Worm (Caenorhabditis elegans) whole organism, L1 larva: Measurements from ENCODE around the gene frl-1.

Source experiments
- C04F5.9 ChIP-seq: sonication (generic microtip); optimal IDR thresholded peaks from 2 replicates; lab custom pipeline; 2016; ENCODE audit warnings: missing genetic modification characterization, missing compliant biosample characterization
- aha-1 ChIP-seq: fragments of 150-350 bp; optimal IDR thresholded peaks from 2 replicates; lab custom pipeline; 2014; ENCODE audit warnings: missing biosample characterization, missing genetic modification characterization
- alr-1 ChIP-seq: fragments of 200-800 bp; sonication (Bioruptor generic); optimal IDR thresholded peaks from 2 replicates; lab custom pipeline; 2018; ENCODE audit warnings: borderline replicate concordance, mild to moderate bottlenecking, missing genetic modification characterization, missing compliant biosample characterization
- ama-1 ChIP-seq: fragments of 150-350 bp; optimal IDR thresholded peaks from 2 replicates; lab custom pipeline; 2014
- ceh-63 ChIP-seq: fragments of 200-800 bp; sonication (Bioruptor generic); optimal IDR thresholded peaks from 2 replicates; lab custom pipeline; 2018; ENCODE audit warnings: mild to moderate bottlenecking, missing genetic modification characterization, missing compliant biosample characterization
- ceh-82 ChIP-seq, 3 experiments: fragments of 150-350 bp in 1 of 3; sonication (generic microtip) in 2 of 3; optimal IDR thresholded peaks; 2 replicates each; lab custom pipeline; 2014 to 2017; ENCODE audit warnings: missing biosample characterization in 3 of 3, missing genetic modification characterization in 3 of 3
- ces-1 ChIP-seq: fragments of 150-350 bp; optimal IDR thresholded peaks from 2 replicates; lab custom pipeline; 2014; ENCODE audit warnings: missing biosample characterization, missing genetic modification reagents, missing genetic modification characterization
- dpl-1 ChIP-seq, 3 experiments: fragments of 150-350 bp in 2 of 3; sonication (generic microtip) in 1 of 3; optimal IDR thresholded peaks; 2 replicates each; lab custom pipeline; 2014 to 2017; ENCODE audit warnings: missing biosample characterization in 3 of 3, missing genetic modification characterization in 3 of 3, missing genetic modification reagents in 3 of 3
- efl-1 ChIP-seq, 4 experiments: fragments of 150-350 bp; optimal IDR thresholded peaks in 3 of 4; peaks in 1 of 4; 1 replicate in 1 of 4; 2 replicates in 3 of 4; lab custom pipeline; 2014; ENCODE audit warnings: missing biosample characterization in 2 of 4, missing genetic modification characterization in 2 of 4, missing genetic modification reagents in 2 of 4
- egl-13 ChIP-seq: sonication (generic microtip); optimal IDR thresholded peaks from 2 replicates; lab custom pipeline; 2016; ENCODE audit warnings: missing genotype, missing genetic modification reagents, missing genetic modification characterization, missing compliant biosample characterization
- egl-27 ChIP-seq, 2 experiments: fragments of 150-350 bp in 1 of 2; sonication (generic microtip); optimal IDR thresholded peaks; 3 replicates each; lab custom pipeline; 2017 to 2018; ENCODE audit warnings: missing biosample characterization in 2 of 2, missing genetic modification characterization in 2 of 2, missing genetic modification reagents in 2 of 2
- elt-2 ChIP-seq: sonication (generic microtip); optimal IDR thresholded peaks from 2 replicates; lab custom pipeline; 2016; ENCODE audit warnings: missing genetic modification characterization, mild to moderate bottlenecking, inconsistent platforms, missing compliant biosample characterization, missing genetic modification reagents
- ets-5 ChIP-seq: fragments of 200-800 bp; sonication (Bioruptor generic); IDR thresholded peaks from 2 replicates; pipeline ENCODE4 v1.3.6; 2022; ENCODE audit warnings: missing genetic modification characterization, missing compliant biosample characterization
- fkh-10 ChIP-seq: sonication (generic microtip); optimal IDR thresholded peaks from 2 replicates; lab custom pipeline; 2017; ENCODE audit warnings: missing biosample characterization, missing genetic modification reagents, missing genetic modification characterization
- fkh-4 ChIP-seq: sonication (generic microtip); optimal IDR thresholded peaks from 2 replicates; lab custom pipeline; 2016; ENCODE audit warnings: missing compliant biosample characterization, missing genetic modification characterization, borderline replicate concordance
- fos-1 ChIP-seq: fragments of 150-350 bp; optimal IDR thresholded peaks from 2 replicates; lab custom pipeline; 2014; ENCODE audit warnings: missing biosample characterization, missing genetic modification characterization
- hlh-17 ChIP-seq: fragments of 200-800 bp; sonication (Bioruptor generic); optimal IDR thresholded peaks from 2 replicates; lab custom pipeline; 2018; ENCODE audit warnings: missing genetic modification characterization, mild to moderate bottlenecking, missing compliant biosample characterization, moderate library complexity, borderline replicate concordance
- lin-35 ChIP-seq, 2 experiments: fragments of 150-350 bp; optimal IDR thresholded peaks; 2 replicates each; lab custom pipeline; 2014; ENCODE audit warnings: missing biosample characterization in 2 of 2, missing genetic modification characterization in 2 of 2, missing genetic modification reagents in 2 of 2
- lsy-2 ChIP-seq, 2 experiments: fragments of 150-350 bp; optimal IDR thresholded peaks; 2 replicates each; lab custom pipeline; 2014; ENCODE audit warnings: missing biosample characterization in 2 of 2, missing genetic modification characterization in 2 of 2
- mab-9 ChIP-seq: fragments of 200-800 bp; sonication (Bioruptor generic); IDR thresholded peaks from 2 replicates; pipeline ENCODE4 v1.3.6; 2022; ENCODE audit warnings: missing genetic modification reagents, missing genetic modification characterization, missing compliant biosample characterization
- mef-2 ChIP-seq: fragments of 150-350 bp; optimal IDR thresholded peaks from 2 replicates; lab custom pipeline; 2014; ENCODE audit warnings: missing biosample characterization, missing genetic modification characterization
- mep-1 ChIP-seq: fragments of 150-350 bp; optimal IDR thresholded peaks from 2 replicates; lab custom pipeline; 2014; ENCODE audit warnings: missing biosample characterization, missing genetic modification characterization
- nhr-28 ChIP-seq: fragments of 150-350 bp; optimal IDR thresholded peaks from 2 replicates; lab custom pipeline; 2014; ENCODE audit warnings: missing biosample characterization, missing genetic modification characterization
- nhr-84 ChIP-seq: sonication (generic microtip); optimal IDR thresholded peaks from 2 replicates; lab custom pipeline; 2017; ENCODE audit warnings: missing biosample characterization, missing genetic modification characterization
- nhr-85 ChIP-seq: sonication (generic microtip); peaks from one replicate; lab custom pipeline; 2016; ENCODE audit warnings: missing genetic modification characterization, inconsistent platforms, missing compliant biosample characterization
- nhr-90 ChIP-seq: sonication (generic microtip); optimal IDR thresholded peaks from 2 replicates; lab custom pipeline; 2016; ENCODE audit warnings: mild to moderate bottlenecking, missing genetic modification characterization, missing compliant biosample characterization; ENCODE audit not compliant: poor library complexity
- rnt-1 ChIP-seq: sonication (generic microtip); optimal IDR thresholded peaks from 2 replicates; lab custom pipeline; 2016; ENCODE audit warnings: mild to moderate bottlenecking, missing genetic modification characterization, moderate library complexity, missing compliant biosample characterization
- skn-1 ChIP-seq: fragments of 150-350 bp; optimal IDR thresholded peaks from 2 replicates; lab custom pipeline; 2014; ENCODE audit warnings: missing biosample characterization, missing genetic modification characterization
- sup-37 ChIP-seq: fragments of 200-800 bp; sonication (Bioruptor generic); optimal IDR thresholded peaks from 2 replicates; lab custom pipeline; 2018; ENCODE audit warnings: mild to moderate bottlenecking, missing genetic modification characterization, missing compliant biosample characterization
- swsn-7 ChIP-seq: sonication (generic microtip); optimal IDR thresholded peaks from 2 replicates; lab custom pipeline; 2016; ENCODE audit warnings: missing genetic modification characterization, missing compliant biosample characterization
- unc-130 ChIP-seq: fragments of 150-350 bp; optimal IDR thresholded peaks from 2 replicates; lab custom pipeline; 2017; ENCODE audit warnings: missing biosample characterization, missing genetic modification characterization, inconsistent platforms
- unc-30 ChIP-seq: sonication (generic microtip); optimal IDR thresholded peaks from 2 replicates; lab custom pipeline; 2017; ENCODE audit warnings: missing biosample characterization, missing genetic modification characterization
- xbp-1 ChIP-seq: sonication (generic microtip); optimal IDR thresholded peaks from 2 replicates; lab custom pipeline; 2016; ENCODE audit warnings: missing genetic modification characterization, missing compliant biosample characterization
- zag-1 ChIP-seq: fragments of 150-350 bp; optimal IDR thresholded peaks from 2 replicates; lab custom pipeline; 2014; ENCODE audit warnings: missing biosample characterization, missing genetic modification characterization

frl-1 gene

ce11 chrIII:2101310-2101709 lies 22.6 kb upstream of the frl-1 start:
- no peak for TF ChIP-seq nhr-90 (tag; lab: Kevin White, UChicago)
- TF ChIP-seq mab-9 (GFP tag; lab: Robert Waterston, UW): no peak
- TF ChIP-seq alr-1 (tag; lab: Kevin White, UChicago): no peak
- no peak for TF ChIP-seq unc-130 (tag; lab: Kevin White, UChicago)
- TF ChIP-seq skn-1: no peak
- no peak for TF ChIP-seq hlh-17 (GFP tag; lab: Kevin White, UChicago)
- no peak for TF ChIP-seq swsn-7
- TF ChIP-seq elt-2 (tag; lab: Kevin White, UChicago): no peak
- no peak for TF ChIP-seq ces-1 (GFP tag; lab: Kevin White, UChicago)
- no peak for TF ChIP-seq mef-2
- TF ChIP-seq egl-13 (tag; lab: Kevin White, UChicago): no peak
- TF ChIP-seq mep-1 (tag; lab: Kevin White, UChicago): no peak
- TF ChIP-seq zag-1 (tag; lab: Kevin White, UChicago): no peak
- TF ChIP-seq nhr-84 (tag; lab: Kevin White, UChicago): no peak
- TF ChIP-seq, all 84 proteins: peak for 0

- no peak for TF ChIP-seq egl-27 (tag; optimal IDR thresholded peaks at IDR 0.05; lab: Kevin White, UChicago)
- no peak for TF ChIP-seq lin-35 (GFP tag; optimal IDR thresholded peaks at IDR 0.05; lab: Kevin White, UChicago)
- no peak for TF ChIP-seq ama-1 (lab: Kevin White, UChicago)
These were observed 22.0 kb upstream of the frl-1 start, which contains the start of gene ppk-2 for ce11 chrIII:2101895-2102345. Gene ppk-2, plus strand, starts transcription at chrIII:2102295.

ce11 chrIII:2105935-2106334 lies 18.0 kb upstream of the frl-1 start:
- no peak for TF ChIP-seq unc-30 (tag; lab: Kevin White, UChicago)
- no peak for TF ChIP-seq rnt-1 (tag; lab: Kevin White, UChicago)
- TF ChIP-seq swsn-7: no peak
- no peak for TF ChIP-seq lsy-2 (tag; optimal IDR thresholded peaks at IDR 0.05; lab: Kevin White, UChicago)
- no peak for TF ChIP-seq xbp-1 (tag; lab: Kevin White, UChicago)
- no peak for TF ChIP-seq ets-5
- no peak for TF ChIP-seq ceh-82 (tag; optimal IDR thresholded peaks at IDR 0.05; lab: Kevin White, UChicago)
- no peak for TF ChIP-seq nhr-28 (tag; lab: Kevin White, UChicago)

ce11 chrIII:2110249-2110648 lies 13.7 kb upstream of the frl-1 start, which contains the start of gene Y48G9A.7:
Gene Y48G9A.7, plus strand, starts transcription at chrIII:2110549.
- TF ChIP-seq fkh-10 (GFP tag; lab: Kevin White, UChicago): no peak

- TF ChIP-seq nhr-84 (tag; lab: Kevin White, UChicago) (no peak), dpl-1 (GFP tag; optimal IDR thresholded peaks at IDR 0.05; lab: Kevin White, UChicago) (peak in 1 of 3 experiments; percentile 4), sup-37 (GFP tag; lab: Kevin White, UChicago) (no peak), ceh-63 (GFP tag; lab: Kevin White, UChicago) (no peak), nhr-85 (no peak), efl-1 (optimal IDR thresholded peaks at IDR 0.05; lab: Kevin White, UChicago) (no peak), efl-1 (GFP tag; optimal IDR thresholded peaks at IDR 0.05 in 1 of 2; lab: Kevin White, UChicago) (peak; percentile 42 to 46), fos-1 (tag; lab: Kevin White, UChicago) (no peak)
These were observed 12.6 kb upstream of the frl-1 start for ce11 chrIII:2111376-2111775.

- TF ChIP-seq fkh-4 (no peak), aha-1 (tag; lab: Kevin White, UChicago) (no peak), C04F5.9 (tag; lab: Kevin White, UChicago) (no peak)
These were observed 11.9 kb upstream of the frl-1 start for ce11 chrIII:2112009-2112408.
